Fruit fly (Drosophila melanogaster) whole organism, wandering third instar larva: ENCODE measurements around the gene Vha13.
A peak's percentile ranks its signal among the peaks of the same experiment; 100 is the strongest.

Experiments used
- Abd-B ChIP-seq: fragments of >200 bp; optimal IDR thresholded peaks from 2 replicates; lab custom pipeline; 2017; ENCODE audit warnings: missing biosample characterization, missing genetic modification characterization
- CG32264 ChIP-seq: fragments of 200-800 bp; sonication (Bioruptor generic); optimal IDR thresholded peaks from 2 replicates; lab custom pipeline; 2016; ENCODE audit warnings: missing biosample characterization, missing genetic modification characterization
- CG9705 ChIP-seq: fragments of 200-800 bp; sonication (Bioruptor generic); optimal IDR thresholded peaks from 2 replicates; lab custom pipeline; 2018; ENCODE audit warnings: missing biosample characterization, mild to moderate bottlenecking, missing genetic modification characterization
- CrebA ChIP-seq: fragments of 200-800 bp; sonication (Bioruptor generic); optimal IDR thresholded peaks from 2 replicates; lab custom pipeline; 2016; ENCODE audit warnings: missing biosample characterization, mild to moderate bottlenecking, missing genetic modification characterization, borderline replicate concordance
- Dfd ChIP-seq: fragments of >200 bp; optimal IDR thresholded peaks from 2 replicates; lab custom pipeline; 2017; ENCODE audit warnings: missing biosample characterization, missing genetic modification characterization
- Dif ChIP-seq: fragments of 200-275, 200-300 bp; sonication (Bioruptor generic); optimal IDR thresholded peaks from 2 replicates; lab custom pipeline; 2018; ENCODE audit warnings: missing biosample characterization, missing genetic modification characterization; ENCODE audit not compliant: partially characterized antibody
- GATAd ChIP-seq: sonication (Bioruptor generic); optimal IDR thresholded peaks from 2 replicates; lab custom pipeline; 2016; ENCODE audit warnings: missing biosample characterization, missing genetic modification characterization
- HLH106 ChIP-seq: fragments of 200-800 bp; optimal IDR thresholded peaks from 3 replicates; lab custom pipeline; 2019; ENCODE audit warnings: missing biosample characterization, mild to moderate bottlenecking, missing genetic modification characterization, moderate library complexity
- Hnf4 ChIP-seq: fragments of 200-800 bp; sonication (Bioruptor generic); optimal IDR thresholded peaks from 2 replicates; lab custom pipeline; 2016; ENCODE audit warnings: missing biosample characterization, mild to moderate bottlenecking, missing genetic modification characterization
- Hr78 ChIP-seq: fragments of >200 bp; optimal IDR thresholded peaks from 2 replicates; lab custom pipeline; 2017; ENCODE audit warnings: missing biosample characterization, missing genetic modification characterization
- Hr83 ChIP-seq: fragments of 200-300 bp; sonication (Bioruptor generic); optimal IDR thresholded peaks from 2 replicates; lab custom pipeline; 2016; ENCODE audit warnings: missing biosample characterization, mild to moderate bottlenecking, missing genetic modification characterization, moderate library complexity; ENCODE audit not compliant: poor library complexity, severe bottlenecking
- Jra ChIP-seq: sonication (Bioruptor generic); optimal IDR thresholded peaks from 2 replicates; lab custom pipeline; 2016; ENCODE audit warnings: missing biosample characterization, missing genetic modification characterization
- Mio ChIP-seq: sonication (Bioruptor generic); optimal IDR thresholded peaks from 2 replicates; lab custom pipeline; 2016; ENCODE audit warnings: missing biosample characterization, missing genetic modification characterization
- Myc ChIP-seq: fragments of >200 bp; optimal IDR thresholded peaks from 2 replicates; lab custom pipeline; 2017
- N ChIP-seq: fragments of >200 bp; optimal IDR thresholded peaks from 2 replicates; lab custom pipeline; 2018; ENCODE audit warnings: missing biosample characterization, missing external identifiers, missing genetic modification characterization
- OdsH ChIP-seq: fragments of 200-800 bp; sonication (Bioruptor generic); optimal IDR thresholded peaks from 2 replicates; lab custom pipeline; 2016; ENCODE audit warnings: missing biosample characterization, mild to moderate bottlenecking, missing genetic modification characterization
- Sp1 ChIP-seq: fragments of 200-800 bp; sonication (Bioruptor generic); optimal IDR thresholded peaks from 3 replicates; lab custom pipeline; 2019; ENCODE audit warnings: missing biosample characterization, mild to moderate bottlenecking, missing genetic modification characterization, moderate library complexity
- Vsx2 ChIP-seq: fragments of 200-300, 225-300 bp; sonication (Bioruptor generic); optimal IDR thresholded peaks from 2 replicates; lab custom pipeline; 2018; ENCODE audit warnings: missing biosample characterization, missing genetic modification characterization; ENCODE audit not compliant: partially characterized antibody
- br ChIP-seq: fragments of 200-800 bp; sonication (Bioruptor generic); optimal IDR thresholded peaks from 2 replicates; lab custom pipeline; 2016; ENCODE audit warnings: missing biosample characterization, missing genetic modification characterization
- brk ChIP-seq: fragments of 200-800 bp; sonication (Bioruptor generic); optimal IDR thresholded peaks from 2 replicates; lab custom pipeline; 2016; ENCODE audit warnings: missing biosample characterization, mild to moderate bottlenecking, missing genetic modification characterization
- dl ChIP-seq, 2 experiments: fragments of 175-275, 200-275 bp in 1 of 2; fragments of 200-275 bp in 1 of 2; sonication (Bioruptor generic); optimal IDR thresholded peaks; lab custom pipeline; 2018; ENCODE audit warnings: mild to moderate bottlenecking in 2 of 2, missing biosample characterization in 2 of 2, missing genetic modification characterization in 2 of 2, moderate library complexity in 2 of 2; ENCODE audit not compliant: partially characterized antibody in 2 of 2, insufficient read depth in 1 of 2
- ey ChIP-seq: fragments of 200-800 bp; sonication (Bioruptor generic); optimal IDR thresholded peaks from 2 replicates; lab custom pipeline; 2016; ENCODE audit warnings: missing biosample characterization, missing genetic modification characterization
- foxo ChIP-seq, 2 experiments: fragments of 200-800 bp; sonication (Bioruptor generic); optimal IDR thresholded peaks; 2 replicates in 1 of 2; 3 replicates in 1 of 2; lab custom pipeline; 2016 to 2017; ENCODE audit warnings: missing biosample characterization in 2 of 2, missing genetic modification characterization in 2 of 2
- fru ChIP-seq: fragments of 200-800 bp; sonication (Bioruptor generic); optimal IDR thresholded peaks from 3 replicates; lab custom pipeline; 2016; ENCODE audit warnings: missing biosample characterization, mild to moderate bottlenecking, missing genetic modification characterization
- h ChIP-seq: fragments of 200-800 bp; sonication (Bioruptor generic); optimal IDR thresholded peaks from 3 replicates; lab custom pipeline; 2016; ENCODE audit warnings: missing biosample characterization, mild to moderate bottlenecking, missing genetic modification characterization
- jim ChIP-seq: fragments of 175-275, 200-325 bp; sonication (Bioruptor generic); optimal IDR thresholded peaks from 2 replicates; lab custom pipeline; 2016; ENCODE audit warnings: missing biosample characterization, mild to moderate bottlenecking, missing genetic modification characterization
- lola ChIP-seq: fragments of >200 bp; optimal IDR thresholded peaks from 2 replicates; lab custom pipeline; 2017; ENCODE audit warnings: missing biosample characterization, missing genetic modification characterization
- pan ChIP-seq: fragments of >200 bp; optimal IDR thresholded peaks from 2 replicates; lab custom pipeline; 2017
- psq ChIP-seq: fragments of 200-800 bp; sonication (Bioruptor generic); optimal IDR thresholded peaks from 3 replicates; lab custom pipeline; 2017; ENCODE audit warnings: missing biosample characterization, mild to moderate bottlenecking, missing genetic modification characterization, moderate library complexity
- rgr ChIP-seq: fragments of 200-800 bp; sonication (Bioruptor generic); optimal IDR thresholded peaks from 3 replicates; lab custom pipeline; 2016; ENCODE audit warnings: missing biosample characterization, mild to moderate bottlenecking, missing genetic modification characterization
- sage ChIP-seq: fragments of 200-800 bp; sonication (Bioruptor generic); optimal IDR thresholded peaks from 2 replicates; lab custom pipeline; 2016; ENCODE audit warnings: missing biosample characterization, mild to moderate bottlenecking, missing genetic modification characterization
- sv ChIP-seq: fragments of 200-800 bp; sonication (Bioruptor generic); optimal IDR thresholded peaks from 3 replicates; lab custom pipeline; 2016; ENCODE audit warnings: missing biosample characterization, missing genetic modification characterization
- tai ChIP-seq: sonication (Bioruptor generic); optimal IDR thresholded peaks from 2 replicates; lab custom pipeline; 2016; ENCODE audit warnings: missing biosample characterization, missing genetic modification characterization
- usp ChIP-seq: fragments of >200 bp; optimal IDR thresholded peaks from 2 replicates; lab custom pipeline; 2017; ENCODE audit warnings: missing biosample characterization, missing genetic modification characterization
- woc ChIP-seq: sonication (Bioruptor generic); optimal IDR thresholded peaks from 2 replicates; lab custom pipeline; 2016; ENCODE audit warnings: missing biosample characterization, mild to moderate bottlenecking, missing genetic modification characterization

Vha13 gene

dm6 chr3R:19656455-19656854 lies 12.3 kb upstream of the Vha13 start:
- TF ChIP-seq Myc (lab: Kevin White, UChicago) (no peak), dl (GFP tag; optimal IDR thresholded peaks at IDR 0.05; lab: Kevin White, UChicago; ENCODE audit: insufficient read depth in 1 of 2, partially characterized antibody in 2 of 2) (no peak), N (GFP tag; lab: Kevin White, UChicago) (no peak), sv (GFP tag; lab: Kevin White, UChicago) (no peak), Vsx2 (peak; percentile 60), Dif (GFP tag; lab: Kevin White, UChicago) (peak; percentile 12)

- TF ChIP-seq Dfd (GFP tag; lab: Kevin White, UChicago) (no peak), Vsx2 (no peak), Jra (GFP tag; lab: Kevin White, UChicago) (no peak)
These were observed 6.5 kb upstream of the Vha13 start, which contains the start of gene CG31219 for dm6 chr3R:19650718-19651117. TSS of gene CG31219 (plus strand) at chr3R:19651018.

- TF ChIP-seq foxo (GFP tag; optimal IDR thresholded peaks at IDR 0.05; lab: Kevin White, UChicago) (peak in 1 of 2 experiments; percentile 32), Abd-B (GFP tag; lab: Kevin White, UChicago) (no peak), GATAd (GFP tag; lab: Kevin White, UChicago) (no peak), ey (GFP tag; lab: Kevin White, UChicago) (no peak), Dfd (GFP tag; lab: Kevin White, UChicago) (no peak), woc (GFP tag; lab: Kevin White, UChicago) (no peak), CG9705 (GFP tag; lab: Kevin White, UChicago) (no peak), Mio (no peak), fru (peak; percentile 2), tai (GFP tag; lab: Kevin White, UChicago) (no peak), usp (GFP tag; lab: Kevin White, UChicago) (no peak), jim (GFP tag; lab: Kevin White, UChicago) (no peak), Vsx2 (no peak), dl (GFP tag; optimal IDR thresholded peaks at IDR 0.05; lab: Kevin White, UChicago; ENCODE audit: insufficient read depth in 1 of 2, partially characterized antibody in 2 of 2) (no peak), psq (GFP tag; lab: Kevin White, UChicago) (no peak), h (no peak), Hnf4 (GFP tag; lab: Kevin White, UChicago) (no peak), OdsH (GFP tag; lab: Kevin White, UChicago) (no peak), Hr83 (GFP tag; lab: Kevin White, UChicago) (peak; percentile 28), pan (no peak), Dif (GFP tag; lab: Kevin White, UChicago) (no peak), rgr (GFP tag; lab: Kevin White, UChicago) (peak; percentile 33), br (GFP tag; lab: Kevin White, UChicago) (peak; percentile 49), sv (GFP tag; lab: Kevin White, UChicago) (no peak), lola (GFP tag; lab: Kevin White, UChicago) (no peak), brk (GFP tag; lab: Kevin White, UChicago) (no peak), N (GFP tag; lab: Kevin White, UChicago) (no peak), CrebA (GFP tag; lab: Kevin White, UChicago) (no peak), HLH106 (tag; lab: Kevin White, UChicago) (peak; percentile 26), sage (GFP tag; lab: Kevin White, UChicago) (no peak), Hr78 (GFP tag; lab: Kevin White, UChicago) (no peak), Sp1 (GFP tag; lab: Kevin White, UChicago) (no peak), CG32264 (GFP tag; lab: Kevin White, UChicago) (no peak)
- TF ChIP-seq, all 38 proteins: peak for 6
These were observed 4.2 kb upstream of the Vha13 start, which contains the start of the genes CG6195 and CG31220 for dm6 chr3R:19648289-19648916. TSS of gene CG6195 (minus strand) at chr3R:19648410. TSS of gene CG31220 (plus strand) at chr3R:19648487.
